Worm (Caenorhabditis elegans): ENCODE data around the gene met-2.
A peak's percentile ranks its signal among the peaks of the same experiment; 100 is the strongest.

DNA sequence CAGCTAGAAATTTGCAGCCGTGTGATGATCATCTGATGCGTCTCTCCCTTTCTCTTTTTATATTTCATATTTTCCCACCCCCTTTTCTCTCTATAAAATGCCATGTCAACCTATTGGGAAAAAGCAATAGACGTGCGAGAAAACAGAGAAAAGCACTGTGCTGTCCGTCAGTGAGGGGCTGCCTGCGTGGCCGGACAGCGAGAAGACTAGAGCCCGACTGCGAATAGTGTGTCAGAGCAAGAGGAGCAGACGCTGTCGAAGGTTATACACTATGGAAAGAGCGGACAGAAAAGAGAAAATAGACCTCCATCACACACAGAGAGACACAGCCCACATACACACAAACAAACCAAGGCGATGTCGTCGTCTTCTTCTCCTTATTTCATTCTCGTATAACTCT is 50.0 kb downstream of the met-2 start:
- no peak for TF ChIP-seq klf-2 (GFP tag; conservative IDR thresholded peaks at IDR 0.05)
- TF ChIP-seq ztf-23 (GFP tag; IDR thresholded peaks at IDR 0.05) = peak; percentile 40; the same call in 1 of the 2 replicates
- TF ChIP-seq med-1 (GFP tag; optimal IDR thresholded peaks at IDR 0.05; ENCODE audit: insufficient read depth) = no peak
- TF ChIP-seq T22C8.4 (GFP tag; IDR thresholded peaks at IDR 0.05) = no peak
- no peak for TF ChIP-seq flt-1 (GFP tag; IDR thresholded peaks at IDR 0.05)
- TF ChIP-seq tab-1 (GFP tag; IDR thresholded peaks at IDR 0.05) = no peak
- peak; percentile 62 for TF ChIP-seq cog-1 (tag; optimal IDR thresholded peaks at IDR 0.05)
- TF ChIP-seq ref-1 (GFP tag; conservative IDR thresholded peaks at IDR 0.05) = no peak
- TF ChIP-seq ztf-29 (GFP tag; IDR thresholded peaks at IDR 0.05) = peak; percentile 59; the same call in 1 of the 2 replicates

Measured in whole organism, midembryonic.